Fruit fly (Drosophila melanogaster): ENCODE measurements around the gene CG42331.

CG42331 gene

dm6 chr3R:24768538-24769401 lies 3.2 kb upstream of the CG42331 start, which contains the start of gene CG13631 (continued):
- TF ChIP-seq bbx (GFP tag; IDR thresholded peaks at IDR 0.05; ENCODE audit: partially characterized antibody) = no peak
- TF ChIP-seq lbe (GFP tag; optimal IDR thresholded peaks at IDR 0.05) = peak; percentile 89
- peak; percentile 73 for TF ChIP-seq vfl (GFP tag; optimal IDR thresholded peaks at IDR 0.05)
- no peak for TF ChIP-seq pfk (GFP tag; optimal IDR thresholded peaks at IDR 0.05)
- TF ChIP-seq mld (GFP tag; IDR thresholded peaks at IDR 0.05; ENCODE audit: partially characterized antibody) = no peak
- no peak for TF ChIP-seq Dll (GFP tag; IDR thresholded peaks at IDR 0.05; ENCODE audit: partially characterized antibody)
- peak; percentile 82 for TF ChIP-seq onecut (GFP tag; IDR thresholded peaks at IDR 0.05)
- peak; percentile 61 for TF ChIP-seq pho (GFP tag; optimal IDR thresholded peaks at IDR 0.05)
- TF ChIP-seq NC2α (GFP tag; optimal IDR thresholded peaks at IDR 0.05) = peak; percentile 84
- TF ChIP-seq sens (GFP tag) = peak; percentile 100
- peak; percentile 98 for TF ChIP-seq gem (tag; optimal IDR thresholded peaks at IDR 0.05)
- TF ChIP-seq dati (GFP tag; IDR thresholded peaks at IDR 0.05) = peak; percentile 74
- TF ChIP-seq Opbp (GFP tag; IDR thresholded peaks at IDR 0.05; ENCODE audit: partially characterized antibody) = no peak
- peak; percentile 83 for TF ChIP-seq CG9876 (GFP tag; optimal IDR thresholded peaks at IDR 0.05)
- peak; percentile 96 for TF ChIP-seq ken (GFP tag; IDR thresholded peaks at IDR 0.05)
- peak; percentile 84 for TF ChIP-seq CG12071 (GFP tag; optimal IDR thresholded peaks at IDR 0.05)
- peak; percentile 2 for TF ChIP-seq schlank (tag; optimal IDR thresholded peaks at IDR 0.05)
- peak; percentile 87 for TF ChIP-seq CG4730 (GFP tag; IDR thresholded peaks at IDR 0.05)
- TF ChIP-seq CG7745 (tag; optimal IDR thresholded peaks at IDR 0.05) = no peak
- peak; percentile 3 for TF ChIP-seq gfzf (GFP tag; optimal IDR thresholded peaks at IDR 0.05)
- no peak for TF ChIP-seq fd102C (GFP tag; optimal IDR thresholded peaks at IDR 0.05)
- no peak for TF ChIP-seq pzg (GFP tag; optimal IDR thresholded peaks at IDR 0.05)
- TF ChIP-seq Sry-β (GFP tag; optimal IDR thresholded peaks at IDR 0.05) = peak; percentile 68
- peak; percentile 92 for TF ChIP-seq org-1 (GFP tag; optimal IDR thresholded peaks at IDR 0.05)
- TF ChIP-seq CG15269 (tag; optimal IDR thresholded peaks at IDR 0.05) = peak; percentile 91
- peak; percentile 94 for TF ChIP-seq Ptx1 (GFP tag; IDR thresholded peaks at IDR 0.05)
- no peak for TF ChIP-seq hkb (optimal IDR thresholded peaks at IDR 0.05)
- peak; percentile 93 for TF ChIP-seq hkb (GFP tag; IDR thresholded peaks at IDR 0.05)
- no peak; the same call in 1 of the 2 replicates for TF ChIP-seq CG31224 (GFP tag; IDR thresholded peaks at IDR 0.05)
- TF ChIP-seq CG9609 (GFP tag; optimal IDR thresholded peaks at IDR 0.05) = peak; percentile 91
- peak; percentile 88 for TF ChIP-seq Rx (GFP tag; IDR thresholded peaks at IDR 0.05)
- TF ChIP-seq CG13123 (GFP tag; optimal IDR thresholded peaks at IDR 0.05) = peak; percentile 88
- peak; percentile 79 for TF ChIP-seq NK7.1 (GFP tag; optimal IDR thresholded peaks at IDR 0.05)
- TF ChIP-seq Nf-YA (GFP tag; IDR thresholded peaks at IDR 0.05) = peak; percentile 88
- peak; percentile 88 for TF ChIP-seq odd (GFP tag; optimal IDR thresholded peaks at IDR 0.05)
- TF ChIP-seq Doc2 (GFP tag; IDR thresholded peaks at IDR 0.05) = peak; percentile 69
- peak; percentile 74 for TF ChIP-seq Ets97D (GFP tag; optimal IDR thresholded peaks at IDR 0.05)
- TF ChIP-seq ewg (GFP tag; optimal IDR thresholded peaks at IDR 0.05) = peak; percentile 96
- peak; percentile 96 for TF ChIP-seq CG17829 (tag; optimal IDR thresholded peaks at IDR 0.05)
- peak; percentile 78 for TF ChIP-seq CG30020 (tag; optimal IDR thresholded peaks at IDR 0.05)
- peak; percentile 95 for TF ChIP-seq CG7839 (tag; optimal IDR thresholded peaks at IDR 0.05)
- TF ChIP-seq nerfin-1 (tag; optimal IDR thresholded peaks at IDR 0.05) = peak; percentile 96
- TF ChIP-seq sr (GFP tag; IDR thresholded peaks at IDR 0.05) = peak; percentile 49; the same call in 1 of the 3 replicates
- TF ChIP-seq Hsf (GFP tag; optimal IDR thresholded peaks at IDR 0.05) = peak; percentile 96
- TF ChIP-seq CG14860 (GFP tag; IDR thresholded peaks at IDR 0.05; ENCODE audit: partially characterized antibody) = no peak
- TF ChIP-seq cg (GFP tag; optimal IDR thresholded peaks at IDR 0.05) = peak; percentile 44
- 0 out of 2 replicates have a peak, but pooled peaks have one; percentile 32 for TF ChIP-seq CG43689 (GFP tag; IDR thresholded peaks at IDR 0.05)
- peak; percentile 88 for TF ChIP-seq CG11398 (GFP tag; optimal IDR thresholded peaks at IDR 0.05)
- peak; percentile 66; the same call in 1 of the 2 replicates for TF ChIP-seq CG17612 (GFP tag; IDR thresholded peaks at IDR 0.05)
